Worm (Caenorhabditis elegans) whole organism, L1 larva: ENCODE results near the gene mex-6.

Experiments used
- C04F5.9 ChIP-seq: sonication (generic microtip); optimal IDR thresholded peaks from 2 replicates; lab custom pipeline; 2016; ENCODE audit warnings: missing genetic modification characterization, missing compliant biosample characterization
- C16A3.4 ChIP-seq: fragments of 150-350 bp; optimal IDR thresholded peaks from 2 replicates; lab custom pipeline; 2014; ENCODE audit warnings: missing biosample characterization, missing genetic modification characterization
- F16B12.6 ChIP-seq: fragments of 150-350 bp; optimal IDR thresholded peaks from 2 replicates; lab custom pipeline; 2014; ENCODE audit warnings: missing biosample characterization, missing genetic modification characterization
- Y116A8C.19 ChIP-seq: sonication (generic microtip); optimal IDR thresholded peaks from 2 replicates; lab custom pipeline; 2016; ENCODE audit warnings: missing compliant biosample characterization, missing genetic modification characterization, borderline replicate concordance
- blmp-1 ChIP-seq: fragments of 150-350 bp; optimal IDR thresholded peaks from 2 replicates; lab custom pipeline; 2014; ENCODE audit warnings: missing biosample characterization, missing genetic modification characterization
- ceh-8 ChIP-seq: fragments of 200-800 bp; sonication (Bioruptor generic); optimal IDR thresholded peaks from 2 replicates; lab custom pipeline; 2018; ENCODE audit warnings: mild to moderate bottlenecking, missing genetic modification characterization, moderate library complexity, missing compliant biosample characterization
- ceh-88 ChIP-seq: fragments of 200-800 bp; sonication (Bioruptor generic); IDR thresholded peaks from 2 replicates; pipeline ENCODE4 v1.3.6; 2022; ENCODE audit warnings: missing genetic modification characterization, missing compliant biosample characterization
- dsc-1 ChIP-seq: sonication (generic microtip); optimal IDR thresholded peaks from 2 replicates; lab custom pipeline; 2016; ENCODE audit warnings: mild to moderate bottlenecking, missing genetic modification characterization, missing compliant biosample characterization
- efl-1 ChIP-seq, 4 experiments: fragments of 150-350 bp; optimal IDR thresholded peaks in 3 of 4; peaks in 1 of 4; 1 replicate in 1 of 4; 2 replicates in 3 of 4; lab custom pipeline; 2014; ENCODE audit warnings: missing biosample characterization in 2 of 4, missing genetic modification characterization in 2 of 4, missing genetic modification reagents in 2 of 4
- efl-3 ChIP-seq: fragments of 200-800 bp; sonication (Bioruptor generic); optimal IDR thresholded peaks from 2 replicates; lab custom pipeline; 2018; ENCODE audit warnings: mild to moderate bottlenecking, missing genetic modification characterization, missing compliant biosample characterization
- egl-27 ChIP-seq, 2 experiments: fragments of 150-350 bp in 1 of 2; sonication (generic microtip); optimal IDR thresholded peaks; 3 replicates each; lab custom pipeline; 2017 to 2018; ENCODE audit warnings: missing biosample characterization in 2 of 2, missing genetic modification characterization in 2 of 2, missing genetic modification reagents in 2 of 2
- elt-2 ChIP-seq: sonication (generic microtip); optimal IDR thresholded peaks from 2 replicates; lab custom pipeline; 2016; ENCODE audit warnings: missing genetic modification characterization, mild to moderate bottlenecking, inconsistent platforms, missing compliant biosample characterization, missing genetic modification reagents
- elt-3 ChIP-seq, 6 experiments: fragments of 150-350 bp in 1 of 6; sonication (generic microtip); optimal IDR thresholded peaks; 2 replicates each; lab custom pipeline; 2017 to 2018; ENCODE audit warnings: missing biosample characterization in 6 of 6, missing genetic modification characterization in 6 of 6, inconsistent platforms in 1 of 6
- ets-5 ChIP-seq: fragments of 200-800 bp; sonication (Bioruptor generic); IDR thresholded peaks from 2 replicates; pipeline ENCODE4 v1.3.6; 2022; ENCODE audit warnings: missing genetic modification characterization, missing compliant biosample characterization
- fkh-10 ChIP-seq: sonication (generic microtip); optimal IDR thresholded peaks from 2 replicates; lab custom pipeline; 2017; ENCODE audit warnings: missing biosample characterization, missing genetic modification reagents, missing genetic modification characterization
- fos-1 ChIP-seq: fragments of 150-350 bp; optimal IDR thresholded peaks from 2 replicates; lab custom pipeline; 2014; ENCODE audit warnings: missing biosample characterization, missing genetic modification characterization
- grh-1 ChIP-seq: fragments of 200-800 bp; sonication (Bioruptor generic); IDR thresholded peaks from 2 replicates; pipeline ENCODE4 v1.3.6; 2022; ENCODE audit warnings: missing genetic modification reagents, missing genetic modification characterization, missing compliant biosample characterization
- hlh-17 ChIP-seq: fragments of 200-800 bp; sonication (Bioruptor generic); optimal IDR thresholded peaks from 2 replicates; lab custom pipeline; 2018; ENCODE audit warnings: missing genetic modification characterization, mild to moderate bottlenecking, missing compliant biosample characterization, moderate library complexity, borderline replicate concordance
- hpl-2 ChIP-seq: fragments of 150-350 bp; optimal IDR thresholded peaks from 2 replicates; lab custom pipeline; 2014; ENCODE audit warnings: missing biosample characterization, missing genetic modification reagents, missing genetic modification characterization
- lin-14 ChIP-seq: fragments of 200-800 bp; sonication (Bioruptor generic); optimal IDR thresholded peaks from 2 replicates; lab custom pipeline; 2018; ENCODE audit warnings: mild to moderate bottlenecking, missing genetic modification characterization, moderate library complexity, missing compliant biosample characterization
- lin-15B ChIP-seq: fragments of 150-350 bp; sonication (generic microtip); optimal IDR thresholded peaks from 3 replicates; lab custom pipeline; 2014; ENCODE audit warnings: missing biosample characterization, missing genetic modification characterization
- lin-35 ChIP-seq, 2 experiments: fragments of 150-350 bp; optimal IDR thresholded peaks; 2 replicates each; lab custom pipeline; 2014; ENCODE audit warnings: missing biosample characterization in 2 of 2, missing genetic modification characterization in 2 of 2, missing genetic modification reagents in 2 of 2
- lir-3 ChIP-seq: sonication (generic microtip); optimal IDR thresholded peaks from 2 replicates; lab custom pipeline; 2016; ENCODE audit warnings: mild to moderate bottlenecking, missing genetic modification characterization, moderate library complexity, missing compliant biosample characterization; ENCODE audit not compliant: poor library complexity
- lsy-2 ChIP-seq, 2 experiments: fragments of 150-350 bp; optimal IDR thresholded peaks; 2 replicates each; lab custom pipeline; 2014; ENCODE audit warnings: missing biosample characterization in 2 of 2, missing genetic modification characterization in 2 of 2
- mab-9 ChIP-seq: fragments of 200-800 bp; sonication (Bioruptor generic); IDR thresholded peaks from 2 replicates; pipeline ENCODE4 v1.3.6; 2022; ENCODE audit warnings: missing genetic modification reagents, missing genetic modification characterization, missing compliant biosample characterization
- mdl-1 ChIP-seq, 2 experiments: fragments of 150-350 bp; optimal IDR thresholded peaks; 2 replicates each; lab custom pipeline; 2014 to 2017; ENCODE audit warnings: missing biosample characterization in 2 of 2, missing genetic modification characterization in 2 of 2, inconsistent platforms in 1 of 2
- mep-1 ChIP-seq: fragments of 150-350 bp; optimal IDR thresholded peaks from 2 replicates; lab custom pipeline; 2014; ENCODE audit warnings: missing biosample characterization, missing genetic modification characterization
- nhr-19 ChIP-seq: fragments of 200-800 bp; sonication (Bioruptor generic); conservative IDR thresholded peaks from 2 replicates; pipeline ENCODE4 v1.3.6; 2022; ENCODE audit warnings: missing genetic modification characterization, missing compliant biosample characterization
- nhr-20 ChIP-seq: sonication (generic microtip); optimal IDR thresholded peaks from 2 replicates; lab custom pipeline; 2016; ENCODE audit warnings: mild to moderate bottlenecking, missing genetic modification characterization, missing compliant biosample characterization
- nhr-47 ChIP-seq: sonication (generic microtip); optimal IDR thresholded peaks from 2 replicates; lab custom pipeline; 2016; ENCODE audit warnings: mild to moderate bottlenecking, missing genetic modification characterization, moderate library complexity, missing compliant biosample characterization
- nhr-71 ChIP-seq: sonication (generic microtip); optimal IDR thresholded peaks from 2 replicates; lab custom pipeline; 2016; ENCODE audit warnings: mild to moderate bottlenecking, missing genetic modification characterization, moderate library complexity, missing compliant biosample characterization
- nhr-84 ChIP-seq: sonication (generic microtip); optimal IDR thresholded peaks from 2 replicates; lab custom pipeline; 2017; ENCODE audit warnings: missing biosample characterization, missing genetic modification characterization
- nhr-85 ChIP-seq: sonication (generic microtip); peaks from one replicate; lab custom pipeline; 2016; ENCODE audit warnings: missing genetic modification characterization, inconsistent platforms, missing compliant biosample characterization
- nhr-90 ChIP-seq: sonication (generic microtip); optimal IDR thresholded peaks from 2 replicates; lab custom pipeline; 2016; ENCODE audit warnings: mild to moderate bottlenecking, missing genetic modification characterization, missing compliant biosample characterization; ENCODE audit not compliant: poor library complexity
- pax-3 ChIP-seq: fragments of 200-800 bp; sonication (Bioruptor generic); optimal IDR thresholded peaks from 2 replicates; lab custom pipeline; 2018; ENCODE audit warnings: mild to moderate bottlenecking, missing genetic modification characterization, moderate library complexity, missing compliant biosample characterization
- skn-1 ChIP-seq: fragments of 150-350 bp; optimal IDR thresholded peaks from 2 replicates; lab custom pipeline; 2014; ENCODE audit warnings: missing biosample characterization, missing genetic modification characterization
- snu-23 ChIP-seq: sonication (generic microtip); optimal IDR thresholded peaks from 2 replicates; lab custom pipeline; 2016; ENCODE audit warnings: missing genetic modification characterization, missing compliant biosample characterization
- sox-4 ChIP-seq: sonication (generic microtip); optimal IDR thresholded peaks from 2 replicates; lab custom pipeline; 2016; ENCODE audit warnings: missing genetic modification characterization, missing compliant biosample characterization
- sptf-1 ChIP-seq: fragments of 150-350 bp; optimal IDR thresholded peaks from 2 replicates; lab custom pipeline; 2014; ENCODE audit warnings: missing biosample characterization, missing genetic modification characterization
- sup-37 ChIP-seq: fragments of 200-800 bp; sonication (Bioruptor generic); optimal IDR thresholded peaks from 2 replicates; lab custom pipeline; 2018; ENCODE audit warnings: mild to moderate bottlenecking, missing genetic modification characterization, missing compliant biosample characterization
- tbx-2 ChIP-seq: sonication (generic microtip); optimal IDR thresholded peaks from 2 replicates; lab custom pipeline; 2016; ENCODE audit warnings: missing genetic modification characterization, missing compliant biosample characterization
- unc-62 ChIP-seq: fragments of 150-350 bp; optimal IDR thresholded peaks from 2 replicates; lab custom pipeline; 2014; ENCODE audit warnings: missing biosample characterization, missing genetic modification reagents, missing genetic modification characterization
- unc-86 ChIP-seq: sonication (generic microtip); optimal IDR thresholded peaks from 2 replicates; lab custom pipeline; 2016; ENCODE audit warnings: missing genetic modification characterization, missing compliant biosample characterization
- unc-98 ChIP-seq: fragments of 200-800 bp; sonication (Bioruptor generic); IDR thresholded peaks from 2 replicates; pipeline ENCODE4 v1.3.6; 2022; ENCODE audit warnings: missing genetic modification characterization, missing compliant biosample characterization
- zip-4 ChIP-seq: fragments of 200-800 bp; sonication (Bioruptor generic); optimal IDR thresholded peaks from 2 replicates; lab custom pipeline; 2018; ENCODE audit warnings: mild to moderate bottlenecking, missing genetic modification characterization, moderate library complexity, missing compliant biosample characterization
- ztf-4 ChIP-seq: fragments of 150-350 bp; optimal IDR thresholded peaks from 2 replicates; lab custom pipeline; 2014; ENCODE audit warnings: missing biosample characterization, missing genetic modification characterization

mex-6 gene

DNA sequence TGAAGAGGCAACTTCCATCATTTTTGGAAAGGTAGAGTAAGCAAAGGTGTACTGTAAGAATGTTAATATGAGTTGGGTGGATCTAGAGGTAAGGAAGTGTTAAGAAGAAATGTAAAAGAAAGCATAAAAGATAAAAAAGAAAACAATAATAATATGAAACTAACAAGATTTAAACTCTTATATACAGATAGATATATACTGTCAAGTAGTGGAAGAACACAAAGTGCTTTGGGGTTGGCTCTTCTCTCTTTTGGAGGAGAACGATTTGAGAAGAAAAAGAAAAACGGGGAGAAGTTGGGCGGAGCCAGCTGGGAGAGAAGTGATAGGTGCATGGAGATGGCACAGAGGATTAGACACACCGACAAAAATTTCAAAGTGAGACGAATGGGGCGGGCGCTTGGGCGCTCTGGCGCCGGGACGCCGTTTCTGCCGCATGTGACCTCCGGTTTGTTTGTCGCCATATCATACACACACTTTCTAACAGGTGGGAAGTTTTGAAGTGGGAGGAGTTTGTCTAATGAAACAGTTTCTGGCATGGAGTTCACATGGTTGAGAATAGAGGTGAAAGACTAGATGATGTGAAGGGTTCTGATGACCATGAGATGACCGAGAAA lies 36.5 kb upstream of the mex-6 start, which contains the start of gene T19H5.4 (continued):
- TF ChIP-seq unc-86 (tag; lab: Kevin White, UChicago) (no peak), unc-98 (GFP tag; lab: Robert Waterston, UW) (no peak), dsc-1 (tag; lab: Kevin White, UChicago) (no peak), sox-4 (tag; lab: Kevin White, UChicago) (no peak), Y116A8C.19 (tag; lab: Kevin White, UChicago) (no peak), lin-15B (tag; lab: Kevin White, UChicago) (no peak), nhr-20 (tag; lab: Kevin White, UChicago) (peak; percentile 85), mdl-1 (tag; optimal IDR thresholded peaks at IDR 0.05; lab: Kevin White, UChicago) (peak in 1 of 2 experiments; percentile 73), nhr-84 (no peak), mep-1 (tag; lab: Kevin White, UChicago) (no peak), elt-2 (tag; lab: Kevin White, UChicago) (peak; percentile 65), hpl-2 (GFP tag; lab: Kevin White, UChicago) (no peak), nhr-71 (peak; percentile 81), lsy-2 (tag; optimal IDR thresholded peaks at IDR 0.05; lab: Kevin White, UChicago) (peak; percentile 11 to 32), mab-9 (no peak), elt-3 (tag; optimal IDR thresholded peaks at IDR 0.05; lab: Kevin White, UChicago) (peak in 4 of 6 experiments; percentile 45 to 68 (median 60)), zip-4 (GFP tag; lab: Kevin White, UChicago) (no peak), ceh-8 (GFP tag; lab: Kevin White, UChicago) (no peak), efl-3 (GFP tag; lab: Kevin White, UChicago) (no peak), sptf-1 (no peak), blmp-1 (tag; lab: Kevin White, UChicago) (peak; percentile 64), nhr-85 (tag; lab: Kevin White, UChicago) (peak; percentile 94), tbx-2 (peak; percentile 76), egl-27 (tag; optimal IDR thresholded peaks at IDR 0.05; lab: Kevin White, UChicago) (peak in 1 of 2 experiments; percentile 20), unc-62 (GFP tag; lab: Kevin White, UChicago) (no peak), grh-1 (GFP tag; lab: Robert Waterston, UW) (peak; percentile 40; the same call in 1 of the 2 replicates), snu-23 (peak; percentile 66), ets-5 (GFP tag; lab: Robert Waterston, UW) (no peak), ceh-88 (GFP tag; lab: Robert Waterston, UW) (no peak), efl-1 (optimal IDR thresholded peaks at IDR 0.05; lab: Kevin White, UChicago) (peak; percentile 8 to 11), efl-1 (GFP tag; optimal IDR thresholded peaks at IDR 0.05 in 1 of 2; lab: Kevin White, UChicago) (peak in 1 of 2 experiments; percentile 90), fos-1 (tag; lab: Kevin White, UChicago) (no peak)

DNA sequence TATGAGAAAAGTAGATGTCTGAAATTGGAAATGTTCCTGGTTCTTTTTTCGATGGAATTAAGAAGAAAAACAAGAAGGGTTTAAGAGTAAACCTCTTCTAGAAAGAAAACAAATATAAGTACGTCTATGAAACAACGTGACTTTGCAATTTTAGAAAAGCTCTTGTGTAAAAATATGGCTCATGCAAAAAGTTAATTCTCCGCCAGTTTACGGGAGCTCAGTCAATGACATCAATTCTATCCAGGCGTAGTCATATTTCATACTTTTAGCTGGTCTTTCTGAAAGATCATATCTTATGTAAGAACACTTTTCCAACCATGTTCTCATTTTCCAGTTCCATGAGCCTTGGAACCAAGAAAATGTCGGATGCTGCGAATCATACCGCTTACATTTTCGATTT lies 34.1 kb upstream of the mex-6 start:
- no peak for TF ChIP-seq snu-23
- no peak for TF ChIP-seq lir-3
- TF ChIP-seq dsc-1 (tag; lab: Kevin White, UChicago), result no peak
- no peak for TF ChIP-seq ceh-88 (GFP tag; lab: Robert Waterston, UW)
- TF ChIP-seq fkh-10, result no peak
- TF ChIP-seq lsy-2 (tag; optimal IDR thresholded peaks at IDR 0.05; lab: Kevin White, UChicago), result no peak
- TF ChIP-seq ztf-4 (tag; lab: Kevin White, UChicago), result no peak
- TF ChIP-seq C16A3.4 (tag; lab: Kevin White, UChicago), result no peak
- TF ChIP-seq nhr-47 (tag; lab: Kevin White, UChicago), result no peak
- no peak for TF ChIP-seq C04F5.9
- TF ChIP-seq sox-4 (tag; lab: Kevin White, UChicago), result no peak
- no peak for TF ChIP-seq zip-4 (GFP tag; lab: Kevin White, UChicago)

DNA sequence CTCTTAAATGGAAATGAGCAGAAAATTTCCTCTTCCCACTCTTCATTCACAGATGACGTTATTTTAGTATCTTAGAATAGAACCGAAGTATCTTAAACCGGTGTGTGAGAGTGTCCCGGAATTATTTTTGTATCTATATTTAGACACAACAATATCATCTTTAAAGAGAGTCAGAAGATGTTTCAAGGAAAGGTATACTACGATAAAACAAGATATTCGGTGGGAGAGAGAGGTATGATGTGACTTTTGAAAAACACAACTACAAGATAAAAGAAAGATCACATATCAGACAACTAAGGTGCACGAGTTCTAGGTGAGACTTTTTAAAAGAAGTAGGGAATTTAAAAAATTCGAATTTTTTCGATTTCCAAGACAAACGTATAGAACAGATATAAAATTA lies 33.4 kb upstream of the mex-6 start:
- TF ChIP-seq sup-37 (GFP tag; lab: Kevin White, UChicago) (no peak), hlh-17 (GFP tag; lab: Kevin White, UChicago) (no peak), blmp-1 (tag; lab: Kevin White, UChicago) (no peak), F16B12.6 (tag; lab: Kevin White, UChicago) (no peak), pax-3 (tag; lab: Kevin White, UChicago) (no peak), dsc-1 (tag; lab: Kevin White, UChicago) (no peak), skn-1 (tag; lab: Kevin White, UChicago) (no peak), lsy-2 (tag; optimal IDR thresholded peaks at IDR 0.05; lab: Kevin White, UChicago) (peak in 1 of 2 experiments; percentile 24), lin-35 (GFP tag; optimal IDR thresholded peaks at IDR 0.05; lab: Kevin White, UChicago) (no peak), efl-3 (GFP tag; lab: Kevin White, UChicago) (no peak), hpl-2 (GFP tag; lab: Kevin White, UChicago) (no peak), lin-14 (peak; percentile 39), nhr-19 (peak; percentile 21; the same call in 1 of the 2 replicates), elt-2 (tag; lab: Kevin White, UChicago) (no peak), C04F5.9 (no peak), nhr-90 (no peak), nhr-71 (peak; percentile 54), mdl-1 (tag; optimal IDR thresholded peaks at IDR 0.05; lab: Kevin White, UChicago) (no peak), C16A3.4 (tag; lab: Kevin White, UChicago) (no peak), sox-4 (tag; lab: Kevin White, UChicago) (no peak)
